Fruit fly (Drosophila melanogaster) whole organism, embryonic: ENCODE results near the gene numb.

Experiments
- CG1024 ChIP-seq: fragments of 200-800 bp; sonication (Bioruptor generic); IDR thresholded peaks from 2 replicates; pipeline ENCODE4 v1.3.6; 2022; ENCODE audit warnings: missing biosample characterization, missing genetic modification characterization
- CG10321 ChIP-seq: fragments of 200-800 bp; sonication (Bioruptor generic); IDR thresholded peaks from 2 replicates; pipeline ENCODE4 v1.3.6; 2022; ENCODE audit warnings: missing biosample characterization, missing genetic modification characterization
- CG11723 ChIP-seq: fragments of 200-800 bp; sonication (Bioruptor generic); optimal IDR thresholded peaks from 2 replicates; lab custom pipeline; 2017; ENCODE audit warnings: missing biosample characterization, mild to moderate bottlenecking, missing genetic modification characterization
- CG12299 ChIP-seq: fragments of 200-800 bp; sonication (Bioruptor generic); optimal IDR thresholded peaks from 2 replicates; lab custom pipeline; 2018; ENCODE audit warnings: missing biosample characterization, mild to moderate bottlenecking, missing genetic modification characterization
- CG1233 ChIP-seq: fragments of 200-800 bp; sonication (Bioruptor generic); optimal IDR thresholded peaks from 4 replicates; lab custom pipeline; 2018; ENCODE audit warnings: missing biosample characterization, mild to moderate bottlenecking, missing genetic modification characterization
- CG15269 ChIP-seq: fragments of 200-800 bp; sonication (Bioruptor generic); optimal IDR thresholded peaks from 2 replicates; lab custom pipeline; 2018; ENCODE audit warnings: missing biosample characterization, mild to moderate bottlenecking, missing genetic modification characterization, moderate library complexity
- CG15479 ChIP-seq: fragments of 200-800 bp; sonication (Bioruptor generic); optimal IDR thresholded peaks from 3 replicates; lab custom pipeline; 2019; ENCODE audit warnings: missing biosample characterization, mild to moderate bottlenecking, missing genetic modification characterization, moderate library complexity
- CG1647 ChIP-seq: fragments of 200-800 bp; sonication (Bioruptor generic); optimal IDR thresholded peaks from 3 replicates; lab custom pipeline; 2016; ENCODE audit warnings: missing biosample characterization, missing genetic modification characterization
- CG16779 ChIP-seq: fragments of 200-800 bp; sonication (Bioruptor generic); IDR thresholded peaks from 2 replicates; pipeline ENCODE4 v1.3.6; 2022; ENCODE audit warnings: missing biosample characterization, missing genetic modification characterization
- CG17385 ChIP-seq: fragments of 200-800 bp; sonication (Bioruptor generic); optimal IDR thresholded peaks from 3 replicates; lab custom pipeline; 2018; ENCODE audit warnings: missing biosample characterization, mild to moderate bottlenecking, missing genetic modification characterization
- CG17568 ChIP-seq: fragments of 200-800 bp; sonication (Bioruptor generic); optimal IDR thresholded peaks from 2 replicates; lab custom pipeline; 2018; ENCODE audit warnings: missing biosample characterization, mild to moderate bottlenecking, missing genetic modification characterization, moderate library complexity
- CG3995 ChIP-seq: fragments of 200-800 bp; sonication (Bioruptor generic); optimal IDR thresholded peaks from 3 replicates; lab custom pipeline; 2016; ENCODE audit warnings: missing biosample characterization, missing genetic modification characterization
- CG5245 ChIP-seq: fragments of 200-800 bp; sonication (Bioruptor generic); optimal IDR thresholded peaks from 3 replicates; lab custom pipeline; 2016; ENCODE audit warnings: missing biosample characterization, missing genetic modification characterization
- CG6791 ChIP-seq: fragments of 200-800 bp; sonication (Bioruptor generic); IDR thresholded peaks from 3 replicates; pipeline ENCODE4 v1.3.6; 2022; ENCODE audit warnings: missing biosample characterization, missing genetic modification characterization; ENCODE audit not compliant: partially characterized antibody
- CG6813 ChIP-seq: fragments of 200-800 bp; sonication (Bioruptor generic); optimal IDR thresholded peaks from 2 replicates; lab custom pipeline; 2017; ENCODE audit warnings: missing biosample characterization, missing genetic modification characterization, mild to moderate bottlenecking, moderate library complexity, missing genetic modification reagents
- CkIIα-i1 ChIP-seq: fragments of 200-800 bp; sonication (Bioruptor generic); IDR thresholded peaks from 2 replicates; pipeline ENCODE4 v1.3.6; 2022; ENCODE audit warnings: missing biosample characterization, missing genetic modification characterization
- Dp ChIP-seq: fragments of 200-800 bp; sonication (Bioruptor generic); optimal IDR thresholded peaks from 2 replicates; lab custom pipeline; 2018; ENCODE audit warnings: missing biosample characterization, mild to moderate bottlenecking, missing genetic modification characterization, moderate library complexity
- Ets97D ChIP-seq: fragments of 200-800 bp; sonication (Bioruptor generic); optimal IDR thresholded peaks from 3 replicates; lab custom pipeline; 2016; ENCODE audit warnings: missing biosample characterization, missing genetic modification characterization
- Gug ChIP-seq: fragments of 200-800 bp; sonication (Bioruptor generic); IDR thresholded peaks from 4 replicates; pipeline ENCODE4 v1.3.6; 2022; ENCODE audit warnings: missing biosample characterization, missing genetic modification characterization
- Kr ChIP-seq: fragments of 200-800 bp; sonication (Bioruptor generic); optimal IDR thresholded peaks from 2 replicates; lab custom pipeline; 2017; ENCODE audit warnings: missing biosample characterization, mild to moderate bottlenecking, missing genetic modification characterization
- Myb ChIP-seq: fragments of 200-800 bp; sonication (Bioruptor generic); optimal IDR thresholded peaks from 2 replicates; lab custom pipeline; 2016; ENCODE audit warnings: missing biosample characterization, missing genetic modification characterization
- NC2β ChIP-seq: fragments of 200-800 bp; sonication (Bioruptor generic); optimal IDR thresholded peaks from 2 replicates; lab custom pipeline; 2016; ENCODE audit warnings: missing biosample characterization, missing genetic modification characterization
- Neu2 ChIP-seq: fragments of 200-800 bp; sonication (Bioruptor generic); optimal IDR thresholded peaks from 3 replicates; lab custom pipeline; 2016; ENCODE audit warnings: missing biosample characterization, missing genetic modification characterization, borderline replicate concordance
- Nf-YC ChIP-seq: fragments of 200-800 bp; optimal IDR thresholded peaks from 3 replicates; lab custom pipeline; 2019; ENCODE audit warnings: missing biosample characterization, mild to moderate bottlenecking, missing genetic modification characterization, moderate library complexity
- NfI ChIP-seq: fragments of 200-800 bp; sonication (Bioruptor generic); optimal IDR thresholded peaks from 3 replicates; lab custom pipeline; 2018; ENCODE audit warnings: missing biosample characterization, mild to moderate bottlenecking, missing genetic modification characterization, moderate library complexity
- Six4 ChIP-seq: fragments of 200-800 bp; sonication (Bioruptor generic); optimal IDR thresholded peaks from 2 replicates; lab custom pipeline; 2016; ENCODE audit warnings: missing biosample characterization, missing genetic modification characterization
- Sox102F ChIP-seq: fragments of 200-800 bp; sonication (Bioruptor generic); optimal IDR thresholded peaks from 2 replicates; lab custom pipeline; 2018; ENCODE audit warnings: missing biosample characterization, mild to moderate bottlenecking, missing genetic modification characterization, moderate library complexity
- Trl ChIP-seq, 3 experiments: fragments of >200 bp in 2 of 3; fragments of 200-800 bp in 1 of 3; sonication (Bioruptor generic) in 1 of 3; optimal IDR thresholded peaks; 2 replicates in 1 of 3; 3 replicates in 2 of 3; lab custom pipeline; 2016 to 2017; ENCODE audit warnings: missing biosample characterization in 1 of 3, missing genetic modification characterization in 1 of 3
- al ChIP-seq: fragments of 200-800 bp; sonication (Bioruptor generic); IDR thresholded peaks from 2 replicates; pipeline ENCODE4 v1.3.6; 2022; ENCODE audit warnings: missing biosample characterization, missing genetic modification characterization
- az2 ChIP-seq: fragments of 200-800 bp; sonication (Bioruptor generic); optimal IDR thresholded peaks from 3 replicates; lab custom pipeline; 2016; ENCODE audit warnings: missing biosample characterization, missing genetic modification characterization
- cad ChIP-seq: fragments of >200 bp; optimal IDR thresholded peaks from 2 replicates; lab custom pipeline; 2017; ENCODE audit warnings: missing biosample characterization, missing genetic modification characterization
- caup ChIP-seq: fragments of 200-800 bp; sonication (Bioruptor generic); optimal IDR thresholded peaks from 3 replicates; lab custom pipeline; 2017; ENCODE audit warnings: missing biosample characterization, mild to moderate bottlenecking, missing genetic modification characterization, moderate library complexity; ENCODE audit not compliant: severe bottlenecking
- crc ChIP-seq: fragments of 200-800 bp; sonication (Bioruptor generic); optimal IDR thresholded peaks from 2 replicates; lab custom pipeline; 2016; ENCODE audit warnings: missing biosample characterization, missing genetic modification characterization
- dm ChIP-seq: fragments of 200-800 bp; sonication (Bioruptor generic); optimal IDR thresholded peaks from 3 replicates; lab custom pipeline; 2016; ENCODE audit warnings: missing biosample characterization, missing genetic modification characterization
- ems ChIP-seq: fragments of 200-800 bp; sonication (Bioruptor generic); optimal IDR thresholded peaks from 3 replicates; lab custom pipeline; 2016; ENCODE audit warnings: missing biosample characterization, missing genetic modification characterization
- hkb ChIP-seq, 2 experiments: fragments of 200-800 bp in 1 of 2; fragments of >200 bp in 1 of 2; sonication (Bioruptor generic) in 1 of 2; IDR thresholded peaks in 1 of 2; optimal IDR thresholded peaks in 1 of 2; 2 replicates each; pipeline versions ENCODE4 v1.3.6 to Lab custom; 2017 to 2022; ENCODE audit warnings: missing biosample characterization in 1 of 2, missing genetic modification characterization in 1 of 2
- inv ChIP-seq: fragments of 200-800 bp; sonication (Bioruptor generic); IDR thresholded peaks from 2 replicates; pipeline ENCODE4 v1.3.6; 2022; ENCODE audit warnings: missing biosample characterization, missing genetic modification characterization; ENCODE audit not compliant: partially characterized antibody
- jing ChIP-seq: fragments of 200-800 bp; sonication (Bioruptor generic); optimal IDR thresholded peaks from 2 replicates; lab custom pipeline; 2018; ENCODE audit warnings: missing biosample characterization, mild to moderate bottlenecking, missing genetic modification characterization
- onecut ChIP-seq: fragments of 200-800 bp; sonication (Bioruptor generic); IDR thresholded peaks from 2 replicates; pipeline ENCODE4 v1.3.6; 2022; ENCODE audit warnings: missing biosample characterization, missing genetic modification characterization
- org-1 ChIP-seq: fragments of 200-800 bp; sonication (Bioruptor generic); optimal IDR thresholded peaks from 2 replicates; lab custom pipeline; 2017; ENCODE audit warnings: missing biosample characterization, missing genetic modification characterization
- psq ChIP-seq: fragments of 200-800 bp; sonication (Bioruptor generic); optimal IDR thresholded peaks from 2 replicates; lab custom pipeline; 2017; ENCODE audit warnings: missing biosample characterization, missing genetic modification characterization
- ro ChIP-seq: fragments of 200-800 bp; sonication (Bioruptor generic); IDR thresholded peaks from 2 replicates; pipeline ENCODE4 v1.3.6; 2022; ENCODE audit warnings: missing biosample characterization, missing genetic modification characterization
- sima ChIP-seq: fragments of 200-800 bp; sonication (Bioruptor generic); optimal IDR thresholded peaks from 2 replicates; lab custom pipeline; 2016; ENCODE audit warnings: missing biosample characterization, missing genetic modification characterization
- sisA ChIP-seq: fragments of 200-800 bp; sonication (Bioruptor generic); IDR thresholded peaks from 2 replicates; pipeline ENCODE4 v1.3.6; 2022; ENCODE audit warnings: missing biosample characterization, missing genetic modification characterization
- vnd ChIP-seq: fragments of 200-800 bp; sonication (Bioruptor generic); IDR thresholded peaks from 3 replicates; pipeline ENCODE4 v1.3.6; 2022; ENCODE audit warnings: missing biosample characterization, missing genetic modification characterization; ENCODE audit not compliant: partially characterized antibody
- wek ChIP-seq: fragments of 200-800 bp; sonication (Bioruptor generic); optimal IDR thresholded peaks from 3 replicates; lab custom pipeline; 2018; ENCODE audit warnings: missing biosample characterization, mild to moderate bottlenecking, missing genetic modification characterization, moderate library complexity
- wor ChIP-seq: fragments of 200-800 bp; sonication (Bioruptor generic); IDR thresholded peaks from 2 replicates; pipeline ENCODE4 v1.3.6; 2022; ENCODE audit warnings: missing biosample characterization, missing genetic modification characterization
- zen ChIP-seq: fragments of 200-800 bp; sonication (Bioruptor generic); optimal IDR thresholded peaks from 3 replicates; lab custom pipeline; 2018; ENCODE audit warnings: missing biosample characterization, mild to moderate bottlenecking, missing genetic modification characterization, moderate library complexity

The numb gene

dm6 chr2L:9494663-9495417 is 57.6 kb downstream of the numb start, which contains the start of gene Gdi (continued):
- TF ChIP-seq CG5245 (GFP tag; lab: Kevin White, UChicago): no peak
- TF ChIP-seq CG16779: no peak
- TF ChIP-seq onecut (GFP tag; lab: Robert Waterston, UW): peak; percentile 57; the same call in 1 of the 2 replicates
- TF ChIP-seq CG6813 (GFP tag; lab: Kevin White, UChicago): no peak
- peak; percentile 94 for TF ChIP-seq psq (GFP tag; lab: Kevin White, UChicago)
- TF ChIP-seq CG10321 (GFP tag; lab: Robert Waterston, UW): no peak
- TF ChIP-seq az2 (GFP tag; lab: Kevin White, UChicago): no peak
- no peak for TF ChIP-seq Trl (optimal IDR thresholded peaks at IDR 0.05; lab: Kevin White, UChicago)
- TF ChIP-seq Trl (GFP tag; optimal IDR thresholded peaks at IDR 0.05; lab: Kevin White, UChicago): peak; percentile 19
- 0 out of 3 replicates have a peak, but pooled peaks have one; percentile 34 for TF ChIP-seq CG6791 (GFP tag; lab: Robert Waterston, UW)
- peak; percentile 34 for TF ChIP-seq NfI (GFP tag; lab: Kevin White, UChicago)
- TF ChIP-seq CG15269 (tag; lab: Kevin White, UChicago): peak; percentile 13
- peak; percentile 11 for TF ChIP-seq Nf-YC (tag; lab: Kevin White, UChicago)
- no peak for TF ChIP-seq Neu2 (GFP tag; lab: Kevin White, UChicago)
- TF ChIP-seq CG1233 (GFP tag; lab: Kevin White, UChicago): peak; percentile 20
- TF ChIP-seq sima (GFP tag; lab: Kevin White, UChicago): no peak
- TF ChIP-seq caup (GFP tag; lab: Kevin White, UChicago): peak; percentile 30
- peak; percentile 21 for TF ChIP-seq Ets97D (GFP tag; lab: Kevin White, UChicago)
- TF ChIP-seq wor (GFP tag; lab: Robert Waterston, UW): no peak
- peak; percentile 27 for TF ChIP-seq zen
- no peak for TF ChIP-seq CG3995 (GFP tag; lab: Kevin White, UChicago)
- no peak for TF ChIP-seq hkb (optimal IDR thresholded peaks at IDR 0.05; lab: Kevin White, UChicago)
- TF ChIP-seq hkb (GFP tag; IDR thresholded peaks at IDR 0.05; lab: Robert Waterston, UW): 0 out of 2 replicates have a peak, but pooled peaks have one; percentile 23
- peak; percentile 75 for TF ChIP-seq Dp (GFP tag; lab: Kevin White, UChicago)
- TF ChIP-seq CG11723 (GFP tag; lab: Kevin White, UChicago): no peak
- TF ChIP-seq Kr (GFP tag; lab: Kevin White, UChicago): no peak
- TF ChIP-seq CkIIα-i1: no peak
- TF ChIP-seq inv (GFP tag; lab: Robert Waterston, UW): no peak
- no peak for TF ChIP-seq jing (GFP tag; lab: Kevin White, UChicago)
- TF ChIP-seq Myb (GFP tag; lab: Kevin White, UChicago): peak; percentile 33
- no peak for TF ChIP-seq CG12299 (tag; lab: Kevin White, UChicago)
- no peak for TF ChIP-seq CG17385 (GFP tag; lab: Kevin White, UChicago)
- TF ChIP-seq Gug (GFP tag; lab: Robert Waterston, UW): peak; percentile 14; the same call in 1 of the 4 replicates
- TF ChIP-seq CG17568 (GFP tag; lab: Kevin White, UChicago): no peak
- TF ChIP-seq ro: no peak
- TF ChIP-seq CG15479 (GFP tag; lab: Kevin White, UChicago): no peak
- peak; percentile 23 for TF ChIP-seq Sox102F
- no peak for TF ChIP-seq ems
- TF ChIP-seq CG1024 (GFP tag; lab: Robert Waterston, UW): no peak
- TF ChIP-seq CG1647 (GFP tag; lab: Kevin White, UChicago): no peak
- TF ChIP-seq org-1 (GFP tag; lab: Kevin White, UChicago): no peak
- no peak for TF ChIP-seq dm (GFP tag; lab: Kevin White, UChicago)
- no peak for TF ChIP-seq wek (GFP tag; lab: Kevin White, UChicago)
- no peak for TF ChIP-seq vnd (GFP tag; lab: Robert Waterston, UW)
- peak; percentile 1 for TF ChIP-seq NC2β (GFP tag; lab: Kevin White, UChicago)
- peak; percentile 24 for TF ChIP-seq crc (GFP tag; lab: Kevin White, UChicago)
- 0 out of 2 replicates have a peak, but pooled peaks have one; percentile 16 for TF ChIP-seq sisA
- TF ChIP-seq Six4: no peak
- TF ChIP-seq cad: no peak
- no peak for TF ChIP-seq al (GFP tag; lab: Robert Waterston, UW)
